Fruit fly (Drosophila melanogaster) ovary, adult (tissue): Measurements from ENCODE around the gene Octbeta1R.
A peak's percentile ranks its signal among the peaks of the same experiment; 100 is the strongest.

ENCODE experiments used
- CG17801 ChIP-seq: fragments of 200-800 bp; optimal IDR thresholded peaks from 2 replicates; lab custom pipeline; 2019; ENCODE audit warnings: missing biosample characterization, mild to moderate bottlenecking, missing genetic modification characterization, moderate library complexity; ENCODE audit not compliant: partially characterized antibody

Octbeta1R gene

dm6 chr3R:22470064-22470463 is 27.0 kb upstream of the Octbeta1R start:
- no peak for TF ChIP-seq CG17801 (GFP tag; lab: Kevin White, UChicago)

dm6 chr3R:22483537-22483936 is 13.5 kb upstream of the Octbeta1R start:
- no peak for TF ChIP-seq CG17801 (GFP tag; lab: Kevin White, UChicago)

- peak; percentile 17 for TF ChIP-seq CG17801 (GFP tag; lab: Kevin White, UChicago)
Observed at dm6 chr3R:22487037-22487492, 9.9 kb upstream of the Octbeta1R start, which contains the start of gene Pfdn5. Gene Pfdn5 (plus strand): TSS chr3R:22487039.

dm6 chr3R:22488855-22489254 is 8.2 kb upstream of the Octbeta1R start, which contains the start of gene CG5376:
Gene CG5376 (minus strand): TSS chr3R:22488955.
- TF ChIP-seq CG17801 (GFP tag; lab: Kevin White, UChicago) = no peak

dm6 chr3R:22491088-22491879 is 5.7 kb upstream of the Octbeta1R start, which contains the start of the genes CCT1 and tHMG1:
Gene CCT1 (minus strand): TSS chr3R:22491439.
Gene tHMG1 (plus strand): TSS chr3R:22491829.
- peak; percentile 65 for TF ChIP-seq CG17801 (GFP tag; lab: Kevin White, UChicago)

dm6 chr3R:22492767-22493166 is 4.2 kb upstream of the Octbeta1R start, which contains the start of gene tHMG2:
Gene tHMG2 (plus strand): TSS chr3R:22492953.
- no peak for TF ChIP-seq CG17801 (GFP tag; lab: Kevin White, UChicago)

dm6 chr3R:22494523-22495309 is 2.3 kb upstream of the Octbeta1R start:
- TF ChIP-seq CG17801 (GFP tag; lab: Kevin White, UChicago) = no peak

dm6 chr3R:22503630-22504029 is 6.6 kb downstream of the Octbeta1R start:
- TF ChIP-seq CG17801 (GFP tag; lab: Kevin White, UChicago) = no peak

dm6 chr3R:22515384-22515783 is 18.4 kb downstream of the Octbeta1R start:
- no peak for TF ChIP-seq CG17801 (GFP tag; lab: Kevin White, UChicago)

dm6 chr3R:22518285-22518684 is 21.3 kb downstream of the Octbeta1R start:
- TF ChIP-seq CG17801 (GFP tag; lab: Kevin White, UChicago) = no peak

dm6 chr3R:22518760-22519159 is 21.7 kb downstream of the Octbeta1R start:
- no peak for TF ChIP-seq CG17801 (GFP tag; lab: Kevin White, UChicago)

dm6 chr3R:22520481-22520880 is 23.5 kb downstream of the Octbeta1R start:
- no peak for TF ChIP-seq CG17801 (GFP tag; lab: Kevin White, UChicago)

- no peak for TF ChIP-seq CG17801 (GFP tag; lab: Kevin White, UChicago)
Observed at dm6 chr3R:22522042-22522441, 25.0 kb downstream of the Octbeta1R start.

- no peak for TF ChIP-seq CG17801 (GFP tag; lab: Kevin White, UChicago)
Observed at dm6 chr3R:22522859-22523258, 25.8 kb downstream of the Octbeta1R start.
